Worm (Caenorhabditis elegans): ENCODE data around the gene F16G10.5.
A peak's percentile ranks its signal among the peaks of the same experiment; 100 is the strongest.

The F16G10.5 gene

ce11 chrII:2328963-2329442 lies 38.1 kb upstream of the F16G10.5 start, which contains the start of the genes ZK1240.8 and ZK1240.1:
Gene ZK1240.8 (minus strand): TSS chrII:2329063.
Gene ZK1240.1 (plus strand): TSS chrII:2329392.
- TF ChIP-seq Y67H2A.10 (GFP tag; conservative IDR thresholded peaks at IDR 0.05): no peak
- no peak for TF ChIP-seq C06A6.2 (GFP tag; conservative IDR thresholded peaks at IDR 0.05)
- TF ChIP-seq T07F8.4 (tag; optimal IDR thresholded peaks at IDR 0.05): no peak
- TF ChIP-seq madf-8 (GFP tag; conservative IDR thresholded peaks at IDR 0.05): no peak
- TF ChIP-seq sptf-2 (GFP tag; optimal IDR thresholded peaks at IDR 0.05): no peak
- no peak for TF ChIP-seq ama-1 (optimal IDR thresholded peaks at IDR 0.05)
- TF ChIP-seq ama-1 (GFP tag; optimal IDR thresholded peaks at IDR 0.05): no peak

- TF ChIP-seq sptf-2 (GFP tag; optimal IDR thresholded peaks at IDR 0.05) (no peak), ama-1 (optimal IDR thresholded peaks at IDR 0.05) (no peak), ama-1 (GFP tag; optimal IDR thresholded peaks at IDR 0.05) (no peak), B0035.1 (tag; optimal IDR thresholded peaks at IDR 0.05) (no peak), ets-4 (GFP tag; optimal IDR thresholded peaks at IDR 0.05) (no peak), hrde-1 (tag; optimal IDR thresholded peaks at IDR 0.05; ENCODE audit: borderline replicate concordance) (no peak), aptf-2 (GFP tag; conservative IDR thresholded peaks at IDR 0.05) (no peak), egl-18 (GFP tag; IDR thresholded peaks at IDR 0.05) (no peak), sdz-38 (tag; optimal IDR thresholded peaks at IDR 0.05) (no peak), snpc-1.1 (tag; optimal IDR thresholded peaks at IDR 0.05; ENCODE audit: insufficient read depth) (no peak), ztf-6 (GFP tag; IDR thresholded peaks at IDR 0.05) (no peak), ceh-91 (GFP tag; IDR thresholded peaks at IDR 0.05) (no peak), Y79H2A.3 (GFP tag; conservative IDR thresholded peaks at IDR 0.05) (no peak), madf-6 (GFP tag; IDR thresholded peaks at IDR 0.05) (peak; percentile 31; the same call in 1 of the 2 replicates), dpl-1 (GFP tag; optimal IDR thresholded peaks at IDR 0.05) (no peak), cebp-1 (GFP tag; IDR thresholded peaks at IDR 0.05) (no peak), cebp-1 (tag; optimal IDR thresholded peaks at IDR 0.05) (no peak), D2030.7 (GFP tag; IDR thresholded peaks at IDR 0.05) (0 out of 2 replicates have a peak, but pooled peaks have one; percentile 35), madf-3 (GFP tag; IDR thresholded peaks at IDR 0.05) (no peak), hsf-1 (GFP tag; IDR thresholded peaks at IDR 0.05) (peak; percentile 97), lsl-1 (GFP tag; optimal IDR thresholded peaks at IDR 0.05) (peak; percentile 16), F49E8.2 (tag; optimal IDR thresholded peaks at IDR 0.05; ENCODE audit: insufficient read depth) (no peak), ceh-79 (tag; optimal IDR thresholded peaks at IDR 0.05) (no peak), gei-17 (GFP tag; optimal IDR thresholded peaks at IDR 0.05) (peak; percentile 12), let-526 (GFP tag; IDR thresholded peaks at IDR 0.05) (no peak), bed-1 (GFP tag; IDR thresholded peaks at IDR 0.05) (no peak), dox-1 (GFP tag; IDR thresholded peaks at IDR 0.05) (peak; percentile 80), F33H1.4 (GFP tag; IDR thresholded peaks at IDR 0.05) (no peak), xnd-1 (tag; optimal IDR thresholded peaks at IDR 0.05) (no peak), chd-7 (tag; optimal IDR thresholded peaks at IDR 0.05) (no peak), rpc-1 (optimal IDR thresholded peaks at IDR 0.05) (peak; percentile 40), rpc-1 (tag; optimal IDR thresholded peaks at IDR 0.05) (no peak), F52B5.7 (tag; optimal IDR thresholded peaks at IDR 0.05) (no peak), ceh-40 (GFP tag; IDR thresholded peaks at IDR 0.05) (0 out of 2 replicates have a peak, but pooled peaks have one; percentile 67), lag-1 (GFP tag; IDR thresholded peaks at IDR 0.05) (no peak), ceh-27 (GFP tag; optimal IDR thresholded peaks at IDR 0.05) (no peak), snpc-1.3 (tag; optimal IDR thresholded peaks at IDR 0.05; ENCODE audit: insufficient read depth) (no peak), B0261.1 (tag; optimal IDR thresholded peaks at IDR 0.05) (no peak), let-607 (tag; optimal IDR thresholded peaks at IDR 0.05) (no peak), Y53F4B.3 (GFP tag; IDR thresholded peaks at IDR 0.05) (no peak), ekl-4 (GFP tag; IDR thresholded peaks at IDR 0.05) (peak; percentile 19; the same call in 1 of the 2 replicates), F10E7.11 (tag; optimal IDR thresholded peaks at IDR 0.05) (no peak)
Measured at ce11 chrII:2330462-2330861, 36.7 kb upstream of the F16G10.5 start.
